Fruit fly (Drosophila melanogaster): ENCODE data around the gene CG9593.
A peak's percentile ranks its signal among the peaks of the same experiment; 100 is the strongest.

Gene CG9593

DNA sequence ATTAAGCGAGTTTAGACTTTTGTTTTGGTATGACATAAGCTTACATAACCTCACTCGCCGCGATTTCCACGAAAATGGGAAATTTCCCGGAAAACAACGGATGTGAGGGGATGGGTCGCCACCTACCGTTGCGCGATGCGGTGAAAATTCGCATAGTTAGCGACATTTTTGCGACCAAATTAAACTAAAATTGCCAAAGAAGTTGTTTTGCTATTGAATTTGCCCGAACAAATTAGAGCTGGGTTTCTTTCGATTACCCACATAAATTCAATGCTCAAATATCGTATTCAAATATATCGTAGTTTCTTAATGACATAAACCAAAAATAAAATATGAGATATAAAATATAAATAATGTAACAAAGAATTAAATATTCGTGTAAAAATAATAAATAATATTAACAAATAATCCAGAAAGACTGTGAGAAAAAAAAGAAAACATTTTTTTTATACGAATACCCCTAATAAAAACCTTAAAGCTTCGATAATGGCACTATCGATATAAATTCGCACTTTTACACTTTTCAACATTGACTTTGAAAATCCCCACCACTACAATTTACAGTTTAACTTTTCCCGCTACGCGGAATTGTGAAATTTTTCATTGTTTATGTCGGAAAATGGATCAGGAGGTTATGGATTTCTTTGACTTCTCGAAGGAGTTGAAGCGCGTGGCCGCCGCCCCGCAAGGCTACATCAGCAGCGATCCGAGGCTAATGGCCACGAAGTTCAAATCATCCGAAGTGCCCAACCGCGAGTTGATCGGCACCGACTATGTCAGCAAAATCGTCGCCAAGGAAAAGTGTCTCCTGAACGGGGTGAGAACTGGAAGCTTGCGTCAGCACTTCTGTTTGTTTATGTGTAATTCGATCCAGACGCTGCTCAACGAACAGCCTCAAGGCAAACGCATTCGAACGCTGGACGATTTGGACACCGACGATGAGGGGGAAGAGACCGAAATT is 35.1 kb downstream of the CG9593 start, which contains the start of the genes ND-23 and spn-E (continued):
- TF ChIP-seq Hr39 (optimal IDR thresholded peaks at IDR 0.05) (no peak), hkb (optimal IDR thresholded peaks at IDR 0.05) (no peak), hkb (GFP tag; IDR thresholded peaks at IDR 0.05) (no peak), pita (GFP tag; optimal IDR thresholded peaks at IDR 0.05) (no peak), aop (GFP tag; IDR thresholded peaks at IDR 0.05) (no peak), Tbp (GFP tag; optimal IDR thresholded peaks at IDR 0.05) (no peak), NC2β (GFP tag; optimal IDR thresholded peaks at IDR 0.05) (no peak), oc (tag; optimal IDR thresholded peaks at IDR 0.05) (no peak), CG11398 (GFP tag; optimal IDR thresholded peaks at IDR 0.05) (no peak), dmrt11E (tag; optimal IDR thresholded peaks at IDR 0.05) (peak; percentile 66), CG10209 (GFP tag; optimal IDR thresholded peaks at IDR 0.05) (peak; percentile 61), CG2889 (GFP tag; IDR thresholded peaks at IDR 0.05) (no peak), CG18476 (GFP tag; optimal IDR thresholded peaks at IDR 0.05) (no peak), tx (GFP tag; optimal IDR thresholded peaks at IDR 0.05) (no peak), CG8359 (GFP tag; optimal IDR thresholded peaks at IDR 0.05; ENCODE audit: borderline replicate concordance) (no peak), kni (GFP tag; optimal IDR thresholded peaks at IDR 0.05) (no peak), Pdp1 (GFP tag; optimal IDR thresholded peaks at IDR 0.05) (peak in 1 of 2 experiments; percentile 99), en (GFP tag; optimal IDR thresholded peaks at IDR 0.05) (no peak), bbx (GFP tag; IDR thresholded peaks at IDR 0.05; ENCODE audit: partially characterized antibody) (peak; percentile 64), ci (GFP tag; IDR thresholded peaks at IDR 0.05) (no peak), exex (tag; optimal IDR thresholded peaks at IDR 0.05) (no peak), tgo (GFP tag; IDR thresholded peaks at IDR 0.05) (peak; percentile 66), ase (GFP tag; IDR thresholded peaks at IDR 0.05) (no peak), CG31224 (GFP tag; IDR thresholded peaks at IDR 0.05) (no peak), gcm (GFP tag; optimal IDR thresholded peaks at IDR 0.05) (no peak), BEAF-32 (GFP tag; optimal IDR thresholded peaks at IDR 0.05) (peak; percentile 77), CG17186 (GFP tag; optimal IDR thresholded peaks at IDR 0.05) (no peak), CG11695 (GFP tag; IDR thresholded peaks at IDR 0.05) (0 out of 3 replicates have a peak, but pooled peaks have one; percentile 56), TFAM (GFP tag; optimal IDR thresholded peaks at IDR 0.05) (no peak), sima (GFP tag; optimal IDR thresholded peaks at IDR 0.05) (no peak), sisA (GFP tag; IDR thresholded peaks at IDR 0.05) (no peak; the same call in 1 of the 2 replicates), sc (optimal IDR thresholded peaks at IDR 0.05) (no peak), sc (GFP tag; optimal IDR thresholded peaks at IDR 0.05) (no peak), Dref (GFP tag; IDR thresholded peaks at IDR 0.05) (peak; percentile 68), NfI (GFP tag; optimal IDR thresholded peaks at IDR 0.05) (peak; percentile 52), CG14710 (tag; optimal IDR thresholded peaks at IDR 0.05) (peak; percentile 81), Nf-YC (tag; optimal IDR thresholded peaks at IDR 0.05) (no peak), CG13624 (GFP tag; optimal IDR thresholded peaks at IDR 0.05) (no peak), ind (GFP tag; optimal IDR thresholded peaks at IDR 0.05) (peak; percentile 59), trh (GFP tag; optimal IDR thresholded peaks at IDR 0.05) (peak; percentile 31), vnd (GFP tag; IDR thresholded peaks at IDR 0.05; ENCODE audit: partially characterized antibody) (peak; percentile 58; the same call in 2 of the 3 replicates), CG12659 (GFP tag; optimal IDR thresholded peaks at IDR 0.05) (peak; percentile 74), Oaz (GFP tag; IDR thresholded peaks at IDR 0.05) (no peak), CG8944 (GFP tag; optimal IDR thresholded peaks at IDR 0.05) (no peak), CG6813 (GFP tag; optimal IDR thresholded peaks at IDR 0.05) (no peak), prd (optimal IDR thresholded peaks at IDR 0.05) (no peak), prd (GFP tag; IDR thresholded peaks at IDR 0.05) (peak; percentile 58), h (optimal IDR thresholded peaks at IDR 0.05) (no peak), Xbp1 (GFP tag; optimal IDR thresholded peaks at IDR 0.05) (peak; percentile 45), z (GFP tag; IDR thresholded peaks at IDR 0.05) (no peak)
